Worm (Caenorhabditis elegans) whole organism, dauer: ENCODE data around the gene rft-1.

Source experiments
- unc-62 ChIP-seq: sonication (generic microtip); optimal IDR thresholded peaks from 2 replicates; lab custom pipeline; 2017; ENCODE audit warnings: missing biosample characterization, missing genetic modification reagents, missing genetic modification characterization

rft-1 gene

ce11 chrV:4432783-4433237, 10.2 kb downstream of the rft-1 start, which contains the start of gene Y47D7A.15:
Y47D7A.15 (minus strand) TSS chrV:4433187.
- no peak for TF ChIP-seq unc-62 (GFP tag; lab: Kevin White, UChicago)

- no peak for TF ChIP-seq unc-62 (GFP tag; lab: Kevin White, UChicago)
These were observed 13.4 kb downstream of the rft-1 start, which contains the start of gene Y47D7A.12 for ce11 chrV:4429576-4429975. Y47D7A.12 (minus strand) TSS chrV:4429676.

ce11 chrV:4428202-4428601, 14.8 kb downstream of the rft-1 start, which contains the start of gene Y47D7A.11:
Y47D7A.11 (minus strand) TSS chrV:4428302.
- TF ChIP-seq unc-62 (GFP tag; lab: Kevin White, UChicago) = no peak

ce11 chrV:4423860-4424401, 19.1 kb downstream of the rft-1 start, which contains the start of the genes Y47D7A.9 and Y47D7A.19:
Y47D7A.9 (minus strand) TSS chrV:4423960.
Y47D7A.19 (plus strand) TSS chrV:4424351.
- no peak for TF ChIP-seq unc-62 (GFP tag; lab: Kevin White, UChicago)

ce11 chrV:4423087-4423486, 19.9 kb downstream of the rft-1 start:
- no peak for TF ChIP-seq unc-62 (GFP tag; lab: Kevin White, UChicago)

ce11 chrV:4422127-4422526, 20.9 kb downstream of the rft-1 start, which contains the start of gene skr-7:
skr-7 (plus strand) TSS chrV:4422427.
- no peak for TF ChIP-seq unc-62 (GFP tag; lab: Kevin White, UChicago)

ce11 chrV:4421475-4421874, 21.5 kb downstream of the rft-1 start, which contains the start of gene skr-14:
skr-14 (minus strand) TSS chrV:4421575.
- no peak for TF ChIP-seq unc-62 (GFP tag; lab: Kevin White, UChicago)

- no peak for TF ChIP-seq unc-62 (GFP tag; lab: Kevin White, UChicago)
These were observed 23.2 kb downstream of the rft-1 start, which contains the start of the genes Y47D7A.7 and Y47D7A.2 for ce11 chrV:4419767-4420322. Y47D7A.7 (minus strand) TSS chrV:4419867. Y47D7A.2 (plus strand) TSS chrV:4420272.

- no peak for TF ChIP-seq unc-62 (GFP tag; lab: Kevin White, UChicago)
These were observed 24.9 kb downstream of the rft-1 start, which contains the start of gene Y47D7A.6 for ce11 chrV:4418116-4418515. Y47D7A.6 (minus strand) TSS chrV:4418216.

- no peak for TF ChIP-seq unc-62 (GFP tag; lab: Kevin White, UChicago)
These were observed 26.3 kb downstream of the rft-1 start, which contains the start of gene Y47D7A.18 for ce11 chrV:4416710-4417109. Y47D7A.18 (minus strand) TSS chrV:4416810.

- TF ChIP-seq unc-62 (GFP tag; lab: Kevin White, UChicago) = no peak
These were observed 28.4 kb downstream of the rft-1 start, which contains the start of gene grl-5 for ce11 chrV:4414613-4415071. grl-5 (minus strand) TSS chrV:4414663.

ce11 chrV:4411714-4412113, 31.3 kb downstream of the rft-1 start, which contains the start of gene Y47D7A.17:
Y47D7A.17 (minus strand) TSS chrV:4411814.
- TF ChIP-seq unc-62 (GFP tag; lab: Kevin White, UChicago) = no peak

- no peak for TF ChIP-seq unc-62 (GFP tag; lab: Kevin White, UChicago)
These were observed 32.4 kb downstream of the rft-1 start, which contains the start of gene Y47D7A.3 for ce11 chrV:4410643-4411042. Y47D7A.3 (plus strand) TSS chrV:4410943.

- no peak for TF ChIP-seq unc-62 (GFP tag; lab: Kevin White, UChicago)
These were observed 35.5 kb downstream of the rft-1 start, which contains the start of gene nhr-118 for ce11 chrV:4407519-4407918. nhr-118 (plus strand) TSS chrV:4407819.

- TF ChIP-seq unc-62 (GFP tag; lab: Kevin White, UChicago) = no peak
These were observed 41.2 kb downstream of the rft-1 start, which contains the start of gene F13A2.5 for ce11 chrV:4401865-4402264. F13A2.5 (minus strand) TSS chrV:4401965.

ce11 chrV:4400118-4400517, 42.9 kb downstream of the rft-1 start, which contains the start of gene F13A2.4:
F13A2.4 (minus strand) TSS chrV:4400218.
- TF ChIP-seq unc-62 (GFP tag; lab: Kevin White, UChicago) = no peak
